Fruit fly (Drosophila melanogaster): ENCODE data around the gene CG10431.
A peak's percentile ranks its signal among the peaks of the same experiment; 100 is the strongest.

CG10431 gene

DNA sequence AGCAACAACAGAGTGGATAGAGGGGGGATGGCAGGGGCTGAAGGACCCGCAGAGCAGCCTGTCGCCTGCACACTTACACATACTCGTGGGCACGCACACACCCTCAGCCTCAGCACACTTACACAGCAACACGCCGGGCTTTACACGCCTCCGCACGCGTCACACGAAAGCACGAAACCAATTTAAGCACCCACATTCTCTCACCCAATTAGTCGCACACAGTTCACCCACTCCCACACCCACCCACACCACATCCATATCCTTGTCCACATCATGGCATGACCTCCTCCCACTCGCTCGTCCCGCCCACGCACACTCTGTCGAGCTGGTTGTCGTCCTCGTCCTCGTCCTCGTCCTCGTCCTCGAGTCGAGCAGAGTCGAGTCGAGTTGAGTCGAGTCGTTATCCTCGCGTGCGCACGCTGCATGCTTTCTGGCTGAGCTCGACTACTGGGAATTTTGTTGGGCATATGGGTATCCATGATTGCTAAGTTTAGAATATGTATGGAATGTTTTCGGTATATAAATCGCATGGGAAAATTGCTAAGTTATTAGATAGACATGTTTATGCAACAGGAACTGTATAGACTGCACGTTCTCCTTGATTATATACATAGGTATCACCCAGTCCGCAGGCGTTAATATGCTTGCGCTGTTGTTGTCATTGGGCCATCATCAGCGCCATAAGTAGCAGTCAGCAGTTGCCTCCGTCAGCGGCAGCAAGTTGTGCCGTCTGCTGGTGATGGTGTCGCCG lies 37.6 kb downstream of the CG10431 start (continued):
- TF ChIP-seq dsx (GFP tag; optimal IDR thresholded peaks at IDR 0.05; ENCODE audit: poor library complexity, severe bottlenecking) (peak; percentile 70), fd85E (GFP tag; optimal IDR thresholded peaks at IDR 0.05) (no peak), CG3032 (tag; optimal IDR thresholded peaks at IDR 0.05) (peak; percentile 76), CG8119 (GFP tag; IDR thresholded peaks at IDR 0.05) (peak; percentile 70), CG10631 (GFP tag; optimal IDR thresholded peaks at IDR 0.05) (peak; percentile 73), Hr4 (GFP tag; optimal IDR thresholded peaks at IDR 0.05) (peak; percentile 75), Eip93F (GFP tag; optimal IDR thresholded peaks at IDR 0.05) (no peak), CG6276 (GFP tag; optimal IDR thresholded peaks at IDR 0.05) (peak; percentile 57), fd59A (GFP tag; optimal IDR thresholded peaks at IDR 0.05) (peak; percentile 60), CG11294 (GFP tag; IDR thresholded peaks at IDR 0.05) (peak; percentile 71; the same call in 1 of the 2 replicates), achi (GFP tag; optimal IDR thresholded peaks at IDR 0.05) (peak; percentile 71), Blimp-1 (GFP tag; optimal IDR thresholded peaks at IDR 0.05) (no peak), CG31627 (GFP tag; optimal IDR thresholded peaks at IDR 0.05) (peak; percentile 79), CG9139 (GFP tag; optimal IDR thresholded peaks at IDR 0.05) (peak; percentile 30), CG6792 (GFP tag; optimal IDR thresholded peaks at IDR 0.05) (peak; percentile 75), CG32006 (GFP tag; optimal IDR thresholded peaks at IDR 0.05) (peak; percentile 76), CG10669 (GFP tag; optimal IDR thresholded peaks at IDR 0.05) (peak; percentile 77), CG4318 (GFP tag; optimal IDR thresholded peaks at IDR 0.05) (no peak), Hr39 (GFP tag; optimal IDR thresholded peaks at IDR 0.05) (peak; percentile 80), Hr38 (GFP tag; optimal IDR thresholded peaks at IDR 0.05) (no peak), vri (GFP tag; optimal IDR thresholded peaks at IDR 0.05) (peak; percentile 54), CG3919 (GFP tag; optimal IDR thresholded peaks at IDR 0.05) (peak; percentile 73), Ets21C (GFP tag; optimal IDR thresholded peaks at IDR 0.05) (peak; percentile 61), CG15336 (GFP tag; IDR thresholded peaks at IDR 0.05) (peak; percentile 63), esn (GFP tag; optimal IDR thresholded peaks at IDR 0.05) (peak; percentile 77), Eip78C (GFP tag) (peak; percentile 88), ss (GFP tag; optimal IDR thresholded peaks at IDR 0.05) (peak; percentile 44 to 72), CG11762 (GFP tag; optimal IDR thresholded peaks at IDR 0.05; ENCODE audit: insufficient read depth) (peak; percentile 44), Ets96B (tag; optimal IDR thresholded peaks at IDR 0.05) (peak; percentile 78), eg (GFP tag; IDR thresholded peaks at IDR 0.05) (peak; percentile 78)

DNA sequence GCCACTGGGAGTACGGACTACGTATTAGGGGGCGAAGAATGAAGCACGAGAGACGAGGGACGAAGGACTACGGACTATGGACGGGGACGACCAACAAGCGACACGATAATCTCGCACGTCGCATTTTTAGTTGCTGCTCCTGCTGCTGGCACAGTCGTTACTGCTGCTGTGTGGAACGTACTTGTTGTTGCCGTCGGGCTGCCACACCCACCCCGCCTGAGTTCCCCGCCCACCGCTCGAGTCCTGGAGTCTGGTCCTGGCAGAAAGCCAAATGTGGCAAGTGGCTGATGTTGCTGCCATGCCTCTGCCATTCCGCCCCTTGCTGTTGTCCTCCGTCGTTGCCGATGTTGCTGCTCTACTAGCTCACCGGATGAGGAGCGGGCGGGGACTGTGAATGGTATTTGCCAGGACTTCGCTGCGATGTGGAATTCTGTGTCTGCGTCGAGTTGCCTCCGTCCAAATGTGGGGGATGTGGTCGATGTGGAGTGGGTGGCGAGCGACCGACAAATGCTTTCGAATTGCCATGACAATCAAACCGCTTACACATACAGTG lies 38.3 kb downstream of the CG10431 start:
- TF ChIP-seq Blimp-1 (GFP tag; optimal IDR thresholded peaks at IDR 0.05), result no peak
- TF ChIP-seq CG3919 (GFP tag; optimal IDR thresholded peaks at IDR 0.05), result no peak
- TF ChIP-seq svp (GFP tag), result peak; percentile 9

DNA sequence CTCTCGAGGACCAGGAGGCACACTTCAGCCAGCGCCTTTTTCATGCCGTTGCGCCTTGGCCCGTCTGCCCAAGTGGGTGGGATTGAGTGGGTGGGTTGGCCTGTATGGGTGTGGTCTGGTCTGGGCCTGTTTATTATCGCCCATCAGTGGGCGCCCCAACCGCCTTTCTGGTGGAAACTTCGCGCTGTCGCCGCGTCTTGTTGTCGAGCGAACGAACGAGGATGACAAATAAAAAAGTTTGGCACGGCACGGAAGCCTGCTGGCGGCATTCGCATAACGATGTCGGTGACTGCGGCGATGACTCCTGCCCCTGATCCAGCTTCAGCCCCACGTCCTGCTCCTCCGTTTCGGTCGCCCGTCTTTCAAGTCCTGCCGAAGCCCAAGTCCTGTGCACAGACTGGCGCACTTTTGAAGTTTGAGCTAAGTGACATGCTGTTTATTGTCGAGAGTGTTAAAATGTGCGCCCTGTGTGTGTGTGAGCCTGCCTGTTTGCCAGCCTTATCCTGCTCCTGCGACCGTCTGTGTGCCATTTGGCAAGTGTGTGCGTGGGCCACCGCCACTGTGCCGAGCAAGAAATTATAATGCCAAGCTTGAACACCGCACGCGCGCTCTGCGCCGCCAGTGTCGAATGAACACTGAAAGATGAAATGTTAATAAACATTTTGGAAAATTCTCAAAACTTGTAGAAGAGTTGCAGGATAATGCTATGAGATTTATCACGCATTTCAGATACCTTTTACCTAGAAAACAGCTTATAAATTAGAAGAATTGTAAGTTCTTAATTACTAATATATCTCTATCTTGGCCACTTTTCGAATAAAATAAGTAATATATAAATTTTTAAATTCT lies 39.7 kb downstream of the CG10431 start:
- TF ChIP-seq CG6163 (GFP tag; IDR thresholded peaks at IDR 0.05) (no peak), pdm3 (GFP tag; optimal IDR thresholded peaks at IDR 0.05) (peak; percentile 19), Blimp-1 (GFP tag; optimal IDR thresholded peaks at IDR 0.05) (no peak), spab (GFP tag; optimal IDR thresholded peaks at IDR 0.05) (peak; percentile 48), CG15336 (GFP tag; IDR thresholded peaks at IDR 0.05) (peak; percentile 47), Sox102F (GFP tag; optimal IDR thresholded peaks at IDR 0.05) (peak; percentile 27), CG6276 (GFP tag; optimal IDR thresholded peaks at IDR 0.05) (peak; percentile 39), salr (GFP tag; optimal IDR thresholded peaks at IDR 0.05) (peak in 1 of 2 experiments; percentile 35), dsx (GFP tag; optimal IDR thresholded peaks at IDR 0.05; ENCODE audit: poor library complexity, severe bottlenecking) (peak; percentile 61), cyc (GFP tag; optimal IDR thresholded peaks at IDR 0.05) (peak; percentile 11), lz (GFP tag; optimal IDR thresholded peaks at IDR 0.05) (peak; percentile 22), Sox15 (GFP tag; optimal IDR thresholded peaks at IDR 0.05) (no peak), Eip93F (GFP tag; optimal IDR thresholded peaks at IDR 0.05) (no peak), esn (GFP tag; optimal IDR thresholded peaks at IDR 0.05) (peak; percentile 54), topi (GFP tag; optimal IDR thresholded peaks at IDR 0.05) (peak; percentile 34), CG6792 (GFP tag; optimal IDR thresholded peaks at IDR 0.05) (peak; percentile 29), CG9139 (GFP tag; optimal IDR thresholded peaks at IDR 0.05) (peak; percentile 33), CG3919 (GFP tag; optimal IDR thresholded peaks at IDR 0.05) (peak; percentile 30), OdsH (GFP tag; optimal IDR thresholded peaks at IDR 0.05) (peak; percentile 52), Lpt (GFP tag; optimal IDR thresholded peaks at IDR 0.05) (no peak), CG16779 (tag; optimal IDR thresholded peaks at IDR 0.05) (peak; percentile 10), CG10631 (GFP tag; optimal IDR thresholded peaks at IDR 0.05) (peak; percentile 41), Hr39 (GFP tag; optimal IDR thresholded peaks at IDR 0.05) (no peak), ss (GFP tag; optimal IDR thresholded peaks at IDR 0.05) (peak; percentile 55 to 66)

All from whole organism, prepupa.